Fruit fly (Drosophila melanogaster) S2 (cell line): Measurements from ENCODE around the gene cic.

ENCODE experiments used
- CG8478 ChIP-seq: fragments of >200 bp; optimal IDR thresholded peaks from 2 replicates; lab custom pipeline; 2018
- CTCF ChIP-seq, 2 experiments: fragments of >200 bp; optimal IDR thresholded peaks; 2 replicates each; lab custom pipeline; 2018

dm6 chr3R:20288564-20288963 is 36.0 kb downstream of the cic start:
- TF ChIP-seq CTCF (optimal IDR thresholded peaks at IDR 0.05; lab: Kevin White, UChicago) (no peak), CG8478 (lab: Kevin White, UChicago) (no peak)
